Worm (Caenorhabditis elegans) whole organism, late embryonic: ENCODE measurements around the gene srj-22.

Experiments used
- C08G9.2 ChIP-seq: sonication (generic microtip); optimal IDR thresholded peaks from 2 replicates; lab custom pipeline; 2016; ENCODE audit warnings: mild to moderate bottlenecking, missing genetic modification characterization, moderate library complexity, missing compliant biosample characterization
- C38D4.7 ChIP-seq: fragments of 200-800 bp; sonication (Bioruptor generic); optimal IDR thresholded peaks from 2 replicates; lab custom pipeline; 2018; ENCODE audit warnings: mild to moderate bottlenecking, missing genetic modification characterization, moderate library complexity, missing compliant biosample characterization
- F13H6.1 ChIP-seq: sonication (generic microtip); optimal IDR thresholded peaks from 2 replicates; lab custom pipeline; 2016; ENCODE audit warnings: missing genetic modification characterization, missing compliant biosample characterization
- K02D7.2 ChIP-seq: sonication (generic microtip); optimal IDR thresholded peaks from 2 replicates; lab custom pipeline; 2017; ENCODE audit warnings: mild to moderate bottlenecking, missing genetic modification characterization, missing compliant biosample characterization
- T23F11.4 ChIP-seq: fragments of 200-800 bp; sonication (Bioruptor generic); optimal IDR thresholded peaks from 2 replicates; lab custom pipeline; 2018; ENCODE audit warnings: mild to moderate bottlenecking, missing genetic modification characterization, missing compliant biosample characterization
- Y22D7AL.16 ChIP-seq: sonication (generic microtip); optimal IDR thresholded peaks from 2 replicates; lab custom pipeline; 2016; ENCODE audit warnings: missing genetic modification characterization, missing compliant biosample characterization
- ceh-14 ChIP-seq: sonication (generic microtip); optimal IDR thresholded peaks from 2 replicates; lab custom pipeline; 2016; ENCODE audit warnings: missing genotype, missing genetic modification characterization, missing compliant biosample characterization
- ceh-18 ChIP-seq: sonication (generic microtip); optimal IDR thresholded peaks from 2 replicates; lab custom pipeline; 2016; ENCODE audit warnings: missing genetic modification characterization, missing compliant biosample characterization
- ceh-19 ChIP-seq: fragments of 200-800 bp; sonication (Bioruptor generic); optimal IDR thresholded peaks from 2 replicates; lab custom pipeline; 2018; ENCODE audit warnings: mild to moderate bottlenecking, missing genetic modification characterization, missing compliant biosample characterization
- ceh-2 ChIP-seq: sonication (generic microtip); optimal IDR thresholded peaks from 2 replicates; lab custom pipeline; 2016; ENCODE audit warnings: missing genotype, missing genetic modification characterization, missing compliant biosample characterization
- ceh-31 ChIP-seq: sonication (generic microtip); optimal IDR thresholded peaks from 2 replicates; lab custom pipeline; 2016; ENCODE audit warnings: missing genetic modification characterization, missing compliant biosample characterization
- dve-1 ChIP-seq: sonication (generic microtip); optimal IDR thresholded peaks from 2 replicates; lab custom pipeline; 2017; ENCODE audit warnings: antibody characterized with exemption, mild to moderate bottlenecking, missing genetic modification characterization, missing compliant biosample characterization
- elt-2 ChIP-seq: sonication (generic microtip); optimal IDR thresholded peaks from 2 replicates; lab custom pipeline; 2016; ENCODE audit warnings: missing genetic modification reagents, missing genetic modification characterization, missing compliant biosample characterization
- elt-4 ChIP-seq: sonication (generic microtip); optimal IDR thresholded peaks from 2 replicates; lab custom pipeline; 2016; ENCODE audit warnings: missing genetic modification characterization, missing compliant biosample characterization
- ets-4 ChIP-seq: sonication (generic microtip); optimal IDR thresholded peaks from 2 replicates; lab custom pipeline; 2016; ENCODE audit warnings: missing genetic modification characterization, missing compliant biosample characterization
- eyg-1 ChIP-seq: sonication (generic microtip); optimal IDR thresholded peaks from 2 replicates; lab custom pipeline; 2016; ENCODE audit warnings: missing genotype, missing genetic modification characterization, missing compliant biosample characterization
- fax-1 ChIP-seq: sonication (generic microtip); optimal IDR thresholded peaks from 2 replicates; lab custom pipeline; 2016; ENCODE audit warnings: missing genotype, missing genetic modification characterization, missing compliant biosample characterization
- fkh-6 ChIP-seq: sonication (generic microtip); optimal IDR thresholded peaks from 2 replicates; lab custom pipeline; 2016; ENCODE audit warnings: missing genetic modification characterization, missing compliant biosample characterization
- hlh-8 ChIP-seq: sonication (generic microtip); optimal IDR thresholded peaks from 2 replicates; lab custom pipeline; 2016; ENCODE audit warnings: missing genotype, missing genetic modification characterization, missing compliant biosample characterization
- lin-11 ChIP-seq: fragments of 200-800 bp; sonication (Bioruptor generic); optimal IDR thresholded peaks from 2 replicates; lab custom pipeline; 2018; ENCODE audit warnings: mild to moderate bottlenecking, missing genetic modification characterization, missing compliant biosample characterization
- nfya-1 ChIP-seq: sonication (generic microtip); optimal IDR thresholded peaks from 2 replicates; lab custom pipeline; 2017; ENCODE audit warnings: missing genetic modification characterization, mild to moderate bottlenecking, missing compliant biosample characterization, antibody characterized with exemption, moderate library complexity
- nhr-11 ChIP-seq: fragments of 150-350 bp; optimal IDR thresholded peaks from 2 replicates; lab custom pipeline; 2014; ENCODE audit warnings: missing biosample characterization, missing genetic modification characterization
- pat-9 ChIP-seq: fragments of 200-800 bp; sonication (Bioruptor generic); optimal IDR thresholded peaks from 2 replicates; lab custom pipeline; 2018; ENCODE audit warnings: mild to moderate bottlenecking, missing genetic modification characterization, moderate library complexity, missing compliant biosample characterization
- pax-1 ChIP-seq: fragments of 150-350 bp; optimal IDR thresholded peaks from 2 replicates; lab custom pipeline; 2014; ENCODE audit warnings: missing biosample characterization, missing genetic modification characterization
- pqm-1 ChIP-seq: sonication (generic microtip); optimal IDR thresholded peaks from 2 replicates; lab custom pipeline; 2016; ENCODE audit warnings: missing genetic modification characterization, missing compliant biosample characterization
- pros-1 ChIP-seq: fragments of 150-350 bp; optimal IDR thresholded peaks from 2 replicates; lab custom pipeline; 2014; ENCODE audit warnings: missing biosample characterization, missing genetic modification reagents, missing genetic modification characterization
- ref-2 ChIP-seq: sonication (generic microtip); optimal IDR thresholded peaks from 2 replicates; lab custom pipeline; 2016; ENCODE audit warnings: missing genetic modification characterization, missing compliant biosample characterization
- rnt-1 ChIP-seq: sonication (generic microtip); optimal IDR thresholded peaks from 2 replicates; lab custom pipeline; 2016; ENCODE audit warnings: missing genetic modification characterization, missing compliant biosample characterization
- sox-2 ChIP-seq: fragments of 200-800 bp; sonication (Bioruptor generic); IDR thresholded peaks from 2 replicates; pipeline ENCODE4 v1.3.6; 2022; ENCODE audit warnings: missing genetic modification reagents, missing genetic modification characterization, missing compliant biosample characterization
- syd-9 ChIP-seq: sonication (generic microtip); optimal IDR thresholded peaks from 2 replicates; lab custom pipeline; 2016; ENCODE audit warnings: mild to moderate bottlenecking, missing genetic modification characterization, moderate library complexity, missing compliant biosample characterization
- tbx-2 ChIP-seq: sonication (generic microtip); optimal IDR thresholded peaks from 2 replicates; lab custom pipeline; 2016; ENCODE audit warnings: missing genetic modification characterization, missing compliant biosample characterization
- tbx-7 ChIP-seq: sonication (generic microtip); optimal IDR thresholded peaks from 2 replicates; lab custom pipeline; 2016; ENCODE audit warnings: missing genotype, missing genetic modification characterization, missing compliant biosample characterization
- unc-55 ChIP-seq: sonication (generic microtip); optimal IDR thresholded peaks from 2 replicates; lab custom pipeline; 2017; ENCODE audit warnings: missing biosample characterization, missing genetic modification reagents, missing genetic modification characterization
- zip-5 ChIP-seq: sonication (generic microtip); optimal IDR thresholded peaks from 2 replicates; lab custom pipeline; 2016; ENCODE audit warnings: missing genetic modification characterization, missing compliant biosample characterization

The srj-22 gene

ce11 chrV:10741357-10741756, 2.2 kb downstream of the srj-22 start, which contains the start of gene ZC302.3:
Gene ZC302.3, minus strand, starts transcription at chrV:10741457.
- TF ChIP-seq ets-4 (tag; lab: Kevin White, UChicago) (no peak), syd-9 (no peak), ceh-14 (tag; lab: Kevin White, UChicago) (no peak), fkh-6 (no peak), ref-2 (no peak), dve-1 (tag; lab: Kevin White, UChicago) (no peak), F13H6.1 (tag; lab: Kevin White, UChicago) (no peak), T23F11.4 (GFP tag; lab: Kevin White, UChicago) (no peak), pat-9 (tag; lab: Kevin White, UChicago) (no peak), hlh-8 (no peak), lin-11 (tag; lab: Kevin White, UChicago) (no peak), ceh-18 (no peak)

- peak; percentile 59 for TF ChIP-seq ceh-31 (tag; lab: Kevin White, UChicago)
- TF ChIP-seq K02D7.2 (tag; lab: Kevin White, UChicago) = no peak
- no peak for TF ChIP-seq pros-1 (tag; lab: Kevin White, UChicago)
- peak; percentile 57 for TF ChIP-seq tbx-2 (tag; lab: Kevin White, UChicago)
- peak; percentile 28 for TF ChIP-seq ets-4 (tag; lab: Kevin White, UChicago)
- peak; percentile 34 for TF ChIP-seq tbx-7
- peak; percentile 53 for TF ChIP-seq ceh-2 (tag; lab: Kevin White, UChicago)
- no peak for TF ChIP-seq sox-2 (GFP tag; lab: Robert Waterston, UW)
- TF ChIP-seq rnt-1 (tag; lab: Kevin White, UChicago) = no peak
- no peak for TF ChIP-seq fkh-6
- TF ChIP-seq fax-1 (tag; lab: Kevin White, UChicago) = peak; percentile 29
- TF ChIP-seq zip-5 (tag; lab: Kevin White, UChicago) = peak; percentile 21
- TF ChIP-seq C08G9.2 (tag; lab: Kevin White, UChicago) = peak; percentile 74
Measured at ce11 chrV:10736756-10737155, 6.8 kb downstream of the srj-22 start, which contains the start of the genes mre-11 and wdr-5.3. Gene mre-11, minus strand, starts transcription at chrV:10736868. Gene wdr-5.3, plus strand, starts transcription at chrV:10737116.

- TF ChIP-seq elt-2 (tag; lab: Kevin White, UChicago) (peak; percentile 94), pqm-1 (tag; lab: Kevin White, UChicago) (no peak), eyg-1 (tag; lab: Kevin White, UChicago) (no peak), C38D4.7 (no peak), ceh-19 (GFP tag; lab: Kevin White, UChicago) (no peak), ceh-31 (tag; lab: Kevin White, UChicago) (no peak), Y22D7AL.16 (tag; lab: Kevin White, UChicago) (no peak)
Measured at ce11 chrV:10731989-10732472, 11.5 kb downstream of the srj-22 start, which contains the start of gene T28B11.1. Gene T28B11.1, minus strand, starts transcription at chrV:10732422.

ce11 chrV:10730824-10731416, 12.6 kb downstream of the srj-22 start:
- TF ChIP-seq zip-5 (tag; lab: Kevin White, UChicago) (no peak), elt-4 (tag; lab: Kevin White, UChicago) (no peak), pax-1 (tag; lab: Kevin White, UChicago) (no peak), unc-55 (GFP tag; lab: Kevin White, UChicago) (peak; percentile 47), nfya-1 (tag; lab: Kevin White, UChicago) (no peak), nhr-11 (tag; lab: Kevin White, UChicago) (no peak), F13H6.1 (tag; lab: Kevin White, UChicago) (no peak), ets-4 (tag; lab: Kevin White, UChicago) (no peak)
